Worm (Caenorhabditis elegans) whole organism, late embryonic: ENCODE measurements around the gene col-121.

Experiments
- ama-1 ChIP-seq: fragments of 150-350 bp; optimal IDR thresholded peaks from 2 replicates; lab custom pipeline; 2014
- dmd-4 ChIP-seq: sonication (generic microtip); optimal IDR thresholded peaks from 2 replicates; lab custom pipeline; 2016; ENCODE audit warnings: borderline replicate concordance, missing genetic modification characterization, missing compliant biosample characterization
- hlh-15 ChIP-seq: sonication (generic microtip); optimal IDR thresholded peaks from 2 replicates; lab custom pipeline; 2016; ENCODE audit warnings: missing genetic modification characterization, missing compliant biosample characterization
- madf-2 ChIP-seq: sonication (generic microtip); optimal IDR thresholded peaks from 2 replicates; lab custom pipeline; 2017; ENCODE audit warnings: missing genetic modification characterization, missing compliant biosample characterization
- sox-4 ChIP-seq: sonication (generic microtip); optimal IDR thresholded peaks from 2 replicates; lab custom pipeline; 2017; ENCODE audit warnings: mild to moderate bottlenecking, missing genetic modification characterization, inconsistent platforms, missing compliant biosample characterization
- tbx-7 ChIP-seq: sonication (generic microtip); optimal IDR thresholded peaks from 2 replicates; lab custom pipeline; 2016; ENCODE audit warnings: missing genotype, missing genetic modification characterization, missing compliant biosample characterization
- zip-5 ChIP-seq: sonication (generic microtip); optimal IDR thresholded peaks from 2 replicates; lab custom pipeline; 2016; ENCODE audit warnings: missing genetic modification characterization, missing compliant biosample characterization

DNA sequence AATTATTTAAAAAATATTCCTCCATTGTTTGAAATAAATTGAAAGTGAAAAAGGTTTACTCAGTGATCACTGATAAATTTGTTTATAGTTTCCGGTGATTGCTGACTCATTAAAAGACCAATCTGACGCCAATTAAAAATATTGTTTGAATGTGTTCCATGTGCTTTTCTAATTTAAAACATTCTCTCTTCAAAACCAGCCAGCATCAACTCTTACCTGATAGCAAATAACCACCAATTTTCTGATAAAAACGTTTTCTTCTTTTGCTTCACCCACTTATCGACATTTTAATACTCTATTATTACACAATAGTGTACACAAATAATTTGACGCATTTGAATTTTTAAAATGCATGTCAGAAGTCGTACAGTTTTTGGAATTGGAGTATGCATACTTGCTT lies 5.7 kb upstream of the col-121 start, which contains the start of gene F56D5.6:
- TF ChIP-seq madf-2 (tag; lab: Kevin White, UChicago) (no peak), ama-1 (lab: Kevin White, UChicago) (no peak), zip-5 (tag; lab: Kevin White, UChicago) (no peak), hlh-15 (no peak), tbx-7 (tag; lab: Kevin White, UChicago) (no peak), dmd-4 (tag; lab: Kevin White, UChicago) (no peak), sox-4 (tag; lab: Kevin White, UChicago) (no peak)
